Fruit fly (Drosophila melanogaster) whole organism, embryonic: Measurements from ENCODE around the gene neur.

Source experiments
- B-H2 ChIP-seq: fragments of 200-800 bp; sonication (Bioruptor generic); optimal IDR thresholded peaks from 2 replicates; lab custom pipeline; 2018; ENCODE audit warnings: missing biosample characterization, mild to moderate bottlenecking, missing genetic modification characterization
- CG11504 ChIP-seq: fragments of 200-800 bp; sonication (Bioruptor generic); optimal IDR thresholded peaks from 3 replicates; lab custom pipeline; 2019; ENCODE audit warnings: missing biosample characterization, mild to moderate bottlenecking, missing genetic modification characterization, moderate library complexity
- CG12299 ChIP-seq: fragments of 200-800 bp; sonication (Bioruptor generic); optimal IDR thresholded peaks from 2 replicates; lab custom pipeline; 2018; ENCODE audit warnings: missing biosample characterization, mild to moderate bottlenecking, missing genetic modification characterization
- CG12769 ChIP-seq: fragments of 200-800 bp; sonication (Bioruptor generic); optimal IDR thresholded peaks from 2 replicates; lab custom pipeline; 2019; ENCODE audit warnings: missing biosample characterization, mild to moderate bottlenecking, missing genetic modification characterization, moderate library complexity
- CG13287 ChIP-seq: fragments of 200-800 bp; sonication (Bioruptor generic); IDR thresholded peaks from 2 replicates; pipeline ENCODE4 v1.3.6; 2022; ENCODE audit warnings: missing biosample characterization, missing genetic modification characterization; ENCODE audit not compliant: partially characterized antibody
- CG15269 ChIP-seq: fragments of 200-800 bp; sonication (Bioruptor generic); optimal IDR thresholded peaks from 2 replicates; lab custom pipeline; 2018; ENCODE audit warnings: missing biosample characterization, mild to moderate bottlenecking, missing genetic modification characterization, moderate library complexity
- CG1603 ChIP-seq: fragments of 200-800 bp; sonication (Bioruptor generic); optimal IDR thresholded peaks from 2 replicates; lab custom pipeline; 2019; ENCODE audit warnings: missing biosample characterization, mild to moderate bottlenecking, missing genetic modification characterization, moderate library complexity
- CG16813 ChIP-seq: fragments of 200-800 bp; sonication (Bioruptor generic); IDR thresholded peaks from 3 replicates; pipeline ENCODE4 v1.3.6; 2022; ENCODE audit warnings: missing biosample characterization, missing genetic modification characterization; ENCODE audit not compliant: partially characterized antibody
- CG18599 ChIP-seq: fragments of 200-800 bp; sonication (Bioruptor generic); optimal IDR thresholded peaks from 3 replicates; lab custom pipeline; 2017; ENCODE audit warnings: missing biosample characterization, missing genetic modification characterization, mild to moderate bottlenecking, moderate library complexity, missing genetic modification reagents
- CG18764 ChIP-seq: fragments of 200-800 bp; sonication (Bioruptor generic); optimal IDR thresholded peaks from 3 replicates; lab custom pipeline; 2016; ENCODE audit warnings: missing biosample characterization, missing genetic modification characterization
- CG3281 ChIP-seq: fragments of 200-800 bp; sonication (Bioruptor generic); optimal IDR thresholded peaks from 3 replicates; lab custom pipeline; 2017; ENCODE audit warnings: missing biosample characterization, mild to moderate bottlenecking, missing genetic modification characterization
- CG42726 ChIP-seq: fragments of 200-800 bp; sonication (Bioruptor generic); IDR thresholded peaks from 2 replicates; pipeline ENCODE4 v1.3.6; 2022; ENCODE audit warnings: missing biosample characterization, missing genetic modification characterization; ENCODE audit not compliant: partially characterized antibody
- CG4820 ChIP-seq: fragments of 200-800 bp; sonication (Bioruptor generic); optimal IDR thresholded peaks from 3 replicates; lab custom pipeline; 2016; ENCODE audit warnings: missing biosample characterization, missing genetic modification characterization
- CG5245 ChIP-seq: fragments of 200-800 bp; sonication (Bioruptor generic); optimal IDR thresholded peaks from 3 replicates; lab custom pipeline; 2016; ENCODE audit warnings: missing biosample characterization, missing genetic modification characterization
- CG6689 ChIP-seq: fragments of 200-800 bp; sonication (Bioruptor generic); IDR thresholded peaks from 2 replicates; pipeline ENCODE4 v1.3.6; 2022; ENCODE audit warnings: missing biosample characterization, missing genetic modification characterization
- CG6765 ChIP-seq: fragments of 200-800 bp; sonication (Bioruptor generic); optimal IDR thresholded peaks from 3 replicates; lab custom pipeline; 2017; ENCODE audit warnings: missing biosample characterization, mild to moderate bottlenecking, missing genetic modification characterization
- CG7839 ChIP-seq: fragments of 200-800 bp; sonication (Bioruptor generic); optimal IDR thresholded peaks from 3 replicates; lab custom pipeline; 2018; ENCODE audit warnings: missing biosample characterization, mild to moderate bottlenecking, missing genetic modification characterization, moderate library complexity
- CG9215 ChIP-seq: fragments of 200-800 bp; sonication (Bioruptor generic); IDR thresholded peaks from 2 replicates; pipeline ENCODE4 v1.3.6; 2022; ENCODE audit warnings: missing biosample characterization, missing genetic modification characterization
- CHES-1-like ChIP-seq: fragments of 200-800 bp; sonication (Bioruptor generic); optimal IDR thresholded peaks from 2 replicates; lab custom pipeline; 2016; ENCODE audit warnings: missing biosample characterization, missing genetic modification characterization
- D19B ChIP-seq: fragments of 200-800 bp; sonication (Bioruptor generic); optimal IDR thresholded peaks from 2 replicates; lab custom pipeline; 2017; ENCODE audit warnings: missing biosample characterization, mild to moderate bottlenecking, missing genetic modification characterization
- Deaf1 ChIP-seq: fragments of 200-800 bp; optimal IDR thresholded peaks from 3 replicates; lab custom pipeline; 2019; ENCODE audit warnings: missing biosample characterization, mild to moderate bottlenecking, missing genetic modification characterization, moderate library complexity
- E2f1 ChIP-seq: fragments of 200-800 bp; sonication (Bioruptor generic); IDR thresholded peaks from 2 replicates; pipeline ENCODE4 v1.3.6; 2022; ENCODE audit warnings: missing biosample characterization, missing genetic modification characterization
- H2.0 ChIP-seq: fragments of 200-800 bp; sonication (Bioruptor generic); IDR thresholded peaks from 2 replicates; pipeline ENCODE4 v1.3.6; 2022; ENCODE audit warnings: missing biosample characterization, missing genetic modification characterization
- HLH4C ChIP-seq: fragments of 200-800 bp; sonication (Bioruptor generic); IDR thresholded peaks from 3 replicates; pipeline ENCODE4 v1.3.6; 2022; ENCODE audit warnings: missing biosample characterization, missing genetic modification characterization; ENCODE audit not compliant: partially characterized antibody
- Hr51 ChIP-seq, 2 experiments: fragments of 200-800 bp; sonication (Bioruptor generic); optimal IDR thresholded peaks; 2 replicates in 1 of 2; 3 replicates in 1 of 2; lab custom pipeline; 2016 to 2018; ENCODE audit warnings: missing biosample characterization in 2 of 2, missing genetic modification characterization in 2 of 2, mild to moderate bottlenecking in 1 of 2, moderate library complexity in 1 of 2
- Kr ChIP-seq: fragments of 200-800 bp; sonication (Bioruptor generic); optimal IDR thresholded peaks from 2 replicates; lab custom pipeline; 2017; ENCODE audit warnings: missing biosample characterization, mild to moderate bottlenecking, missing genetic modification characterization
- Lhr ChIP-seq: fragments of 200-800 bp; sonication (Bioruptor generic); optimal IDR thresholded peaks from 3 replicates; lab custom pipeline; 2017; ENCODE audit warnings: mild to moderate bottlenecking, missing biosample characterization, missing genetic modification reagents, missing genetic modification characterization
- NC2α ChIP-seq: fragments of 200-800 bp; sonication (Bioruptor generic); optimal IDR thresholded peaks from 2 replicates; lab custom pipeline; 2016; ENCODE audit warnings: missing biosample characterization, missing genetic modification characterization
- Nf-YA ChIP-seq: fragments of 200-800 bp; sonication (Bioruptor generic); IDR thresholded peaks from 2 replicates; pipeline ENCODE4 v1.3.6; 2022; ENCODE audit warnings: missing biosample characterization, missing genetic modification characterization
- Oli ChIP-seq: fragments of 200-800 bp; sonication (Bioruptor generic); optimal IDR thresholded peaks from 2 replicates; lab custom pipeline; 2018; ENCODE audit warnings: missing biosample characterization, mild to moderate bottlenecking, missing genetic modification characterization, moderate library complexity
- Scr ChIP-seq: fragments of 200-800 bp; sonication (Bioruptor generic); IDR thresholded peaks from 2 replicates; pipeline ENCODE4 v1.3.6; 2022; ENCODE audit warnings: missing biosample characterization, missing genetic modification characterization; ENCODE audit not compliant: partially characterized antibody
- Sry-δ ChIP-seq: fragments of 200-800 bp; sonication (Bioruptor generic); optimal IDR thresholded peaks from 2 replicates; lab custom pipeline; 2016; ENCODE audit warnings: missing biosample characterization, missing genetic modification characterization
- TFAM ChIP-seq: fragments of 200-800 bp; sonication (Bioruptor generic); optimal IDR thresholded peaks from 2 replicates; lab custom pipeline; 2017; ENCODE audit warnings: missing biosample characterization, missing genetic modification characterization, inconsistent platforms
- Usf ChIP-seq: fragments of 200-800 bp; sonication (Bioruptor generic); optimal IDR thresholded peaks from 2 replicates; lab custom pipeline; 2017; ENCODE audit warnings: missing genotype, missing biosample characterization, missing genetic modification characterization
- Xrp1 ChIP-seq: fragments of 200-800 bp; sonication (Bioruptor generic); IDR thresholded peaks from 2 replicates; pipeline ENCODE4 v1.3.6; 2022; ENCODE audit warnings: missing biosample characterization, missing genetic modification characterization
- bbx ChIP-seq: fragments of 200-800 bp; sonication (Bioruptor generic); IDR thresholded peaks from 2 replicates; pipeline ENCODE4 v1.3.6; 2022; ENCODE audit warnings: missing biosample characterization, missing genetic modification characterization; ENCODE audit not compliant: partially characterized antibody
- bigmax ChIP-seq: fragments of 200-800 bp; sonication (Bioruptor generic); optimal IDR thresholded peaks from 2 replicates; lab custom pipeline; 2018; ENCODE audit warnings: missing biosample characterization, mild to moderate bottlenecking, missing genetic modification characterization
- cg ChIP-seq: fragments of 200-800 bp; sonication (Bioruptor generic); optimal IDR thresholded peaks from 3 replicates; lab custom pipeline; 2019; ENCODE audit warnings: missing biosample characterization, mild to moderate bottlenecking, missing genetic modification characterization, moderate library complexity
- cwo ChIP-seq: fragments of 200-800 bp; sonication (Bioruptor generic); optimal IDR thresholded peaks from 3 replicates; lab custom pipeline; 2017; ENCODE audit warnings: missing biosample characterization, missing genetic modification characterization, mild to moderate bottlenecking, moderate library complexity, missing genetic modification reagents
- h ChIP-seq: fragments of >200 bp; optimal IDR thresholded peaks from 2 replicates; lab custom pipeline; 2017
- kni ChIP-seq: fragments of 200-800 bp; sonication (Bioruptor generic); optimal IDR thresholded peaks from 3 replicates; lab custom pipeline; 2017; ENCODE audit warnings: mild to moderate bottlenecking, missing biosample characterization, missing genetic modification reagents, missing genetic modification characterization
- mam ChIP-seq: fragments of 200-800 bp; sonication (Bioruptor generic); optimal IDR thresholded peaks from 3 replicates; lab custom pipeline; 2016; ENCODE audit warnings: missing biosample characterization, missing genetic modification characterization
- odd ChIP-seq: fragments of 200-800 bp; sonication (Bioruptor generic); optimal IDR thresholded peaks from 2 replicates; lab custom pipeline; 2017; ENCODE audit warnings: missing biosample characterization, mild to moderate bottlenecking, missing genetic modification characterization
- pho ChIP-seq: fragments of 200-800 bp; sonication (Bioruptor generic); optimal IDR thresholded peaks from 2 replicates; lab custom pipeline; 2016; ENCODE audit warnings: missing biosample characterization, missing genetic modification characterization
- phol ChIP-seq: fragments of 200-800 bp; sonication (Bioruptor generic); optimal IDR thresholded peaks from 3 replicates; lab custom pipeline; 2018; ENCODE audit warnings: missing biosample characterization, mild to moderate bottlenecking, missing genetic modification characterization, moderate library complexity
- ranshi ChIP-seq: fragments of 200-800 bp; sonication (Bioruptor generic); IDR thresholded peaks from 2 replicates; pipeline ENCODE4 v1.3.6; 2022; ENCODE audit warnings: missing biosample characterization, missing genetic modification characterization
- sqz ChIP-seq: fragments of 200-800 bp; sonication (Bioruptor generic); optimal IDR thresholded peaks from 3 replicates; lab custom pipeline; 2018; ENCODE audit warnings: missing biosample characterization, mild to moderate bottlenecking, missing genetic modification characterization
- tio ChIP-seq: fragments of 200-800 bp; sonication (Bioruptor generic); optimal IDR thresholded peaks from 2 replicates; lab custom pipeline; 2017; ENCODE audit warnings: missing biosample characterization, missing genetic modification characterization, inconsistent platforms
- wdn ChIP-seq: fragments of 200-800 bp; sonication (Bioruptor generic); IDR thresholded peaks from 2 replicates; pipeline ENCODE4 v1.3.6; 2022; ENCODE audit warnings: missing biosample characterization, missing genetic modification characterization
- zfh1 ChIP-seq: fragments of 200-800 bp; sonication (Bioruptor generic); IDR thresholded peaks from 3 replicates; pipeline ENCODE4 v1.3.6; 2022; ENCODE audit warnings: missing biosample characterization, missing genetic modification characterization

The neur gene

DNA sequence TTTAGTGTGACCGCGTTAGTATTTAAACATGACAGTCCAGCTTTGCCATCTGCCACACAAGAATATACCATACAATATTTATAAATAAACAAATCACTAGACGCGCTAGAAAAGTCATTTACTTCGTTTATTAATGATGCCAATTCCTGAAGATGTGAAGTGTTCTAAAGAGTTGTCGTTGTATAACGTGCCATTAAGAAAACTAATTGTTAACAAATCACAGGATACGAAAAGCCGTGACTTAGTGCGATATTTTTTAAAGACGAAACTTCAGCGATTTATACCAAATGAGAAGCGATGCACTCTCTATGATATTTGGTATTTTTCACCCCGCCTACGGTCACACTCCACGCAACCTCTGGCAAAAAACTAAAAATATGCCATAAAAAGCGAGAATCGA, at the start of gene neur (continued):
- TF ChIP-seq kni (GFP tag; lab: Kevin White, UChicago) (no peak), D19B (no peak), tio (GFP tag; lab: Kevin White, UChicago) (no peak), bbx (GFP tag; lab: Robert Waterston, UW) (peak; percentile 60; the same call in 1 of the 2 replicates), CG12299 (tag; lab: Kevin White, UChicago) (no peak), CG15269 (tag; lab: Kevin White, UChicago) (no peak), CG42726 (GFP tag; lab: Robert Waterston, UW) (0 out of 2 replicates have a peak, but pooled peaks have one; percentile 35), odd (GFP tag; lab: Kevin White, UChicago) (no peak), zfh1 (0 out of 3 replicates have a peak, but pooled peaks have one; percentile 35), mam (GFP tag; lab: Kevin White, UChicago) (no peak), NC2α (no peak), phol (peak; percentile 67), CG5245 (GFP tag; lab: Kevin White, UChicago) (no peak), Deaf1 (peak; percentile 26), CG18764 (GFP tag; lab: Kevin White, UChicago) (no peak), Scr (GFP tag; lab: Robert Waterston, UW) (peak; percentile 78), CG7839 (tag; lab: Kevin White, UChicago) (no peak), Xrp1 (GFP tag; lab: Robert Waterston, UW) (no peak), wdn (no peak), TFAM (GFP tag; lab: Kevin White, UChicago) (no peak), cwo (no peak), bigmax (GFP tag; lab: Kevin White, UChicago) (no peak), Lhr (GFP tag; lab: Kevin White, UChicago) (peak; percentile 83), Hr51 (GFP tag; optimal IDR thresholded peaks at IDR 0.05; lab: Kevin White, UChicago) (no peak), CG3281 (GFP tag; lab: Kevin White, UChicago) (peak; percentile 39), CG13287 (peak; percentile 78), h (lab: Kevin White, UChicago) (no peak), CG6689 (no peak), cg (GFP tag; lab: Kevin White, UChicago) (no peak), CG4820 (GFP tag; lab: Kevin White, UChicago) (peak; percentile 17), CG11504 (tag; lab: Kevin White, UChicago) (no peak), CG16813 (GFP tag; lab: Robert Waterston, UW) (peak; percentile 71), CG12769 (no peak), Sry-δ (peak; percentile 74), CG6765 (GFP tag; lab: Kevin White, UChicago) (no peak), Oli (tag; lab: Kevin White, UChicago) (no peak), Usf (GFP tag; lab: Kevin White, UChicago) (no peak), sqz (GFP tag; lab: Kevin White, UChicago) (no peak), B-H2 (GFP tag; lab: Kevin White, UChicago) (no peak), HLH4C (GFP tag; lab: Robert Waterston, UW) (peak; percentile 65; the same call in 2 of the 3 replicates), Nf-YA (no peak), CG1603 (tag; lab: Kevin White, UChicago) (peak; percentile 29), E2f1 (GFP tag; lab: Robert Waterston, UW) (no peak), ranshi (no peak), pho (no peak), CG18599 (GFP tag; lab: Kevin White, UChicago) (peak; percentile 4), CG9215 (GFP tag; lab: Robert Waterston, UW) (0 out of 2 replicates have a peak, but pooled peaks have one; percentile 8), CHES-1-like (GFP tag; lab: Kevin White, UChicago) (peak; percentile 21), Kr (GFP tag; lab: Kevin White, UChicago) (no peak), H2.0 (GFP tag; lab: Robert Waterston, UW) (no peak)
